Fruit fly (Drosophila melanogaster): ENCODE results near the gene Ilp2.

The Ilp2 gene

DNA sequence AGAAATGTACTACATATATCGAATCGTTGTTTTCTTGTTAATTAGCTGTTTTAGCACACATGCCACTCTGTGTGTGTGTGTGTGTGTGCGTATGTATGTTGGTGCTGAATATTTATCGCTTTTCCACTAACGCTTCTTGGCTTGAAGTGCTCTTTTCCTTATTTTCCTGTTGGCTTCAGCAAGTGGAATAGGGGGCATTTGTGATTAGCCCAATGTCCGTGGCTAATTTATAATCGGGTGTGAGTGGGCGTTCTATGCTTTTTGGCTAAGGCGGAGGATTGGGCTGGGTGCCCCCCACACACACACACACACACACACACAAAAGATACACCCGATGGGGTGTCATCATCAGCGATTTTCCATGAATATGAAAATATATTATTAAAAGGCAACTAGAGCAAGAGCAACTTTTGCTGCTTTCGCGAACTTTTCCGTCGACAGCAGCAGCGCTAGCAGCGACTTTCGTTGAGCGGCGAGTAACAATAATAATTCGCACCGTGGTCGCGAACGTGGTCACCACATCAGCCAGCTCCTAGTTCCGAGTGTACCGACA, 13.9 kb downstream of the Ilp2 start, which contains the start of gene CG43897 (continued):
- TF ChIP-seq Nf-YB (GFP tag; optimal IDR thresholded peaks at IDR 0.05): no peak
- TF ChIP-seq sens-2 (GFP tag; IDR thresholded peaks at IDR 0.05): no peak
- TF ChIP-seq Jarid2 (GFP tag; optimal IDR thresholded peaks at IDR 0.05): no peak
- no peak for TF ChIP-seq CG34376 (GFP tag; optimal IDR thresholded peaks at IDR 0.05)
- TF ChIP-seq CG10543 (GFP tag; optimal IDR thresholded peaks at IDR 0.05): peak; percentile 19
- no peak for TF ChIP-seq run (tag; optimal IDR thresholded peaks at IDR 0.05)
- TF ChIP-seq CG13424 (tag; optimal IDR thresholded peaks at IDR 0.05): no peak
- TF ChIP-seq sr (GFP tag; IDR thresholded peaks at IDR 0.05): peak; percentile 92
- TF ChIP-seq stc (GFP tag; IDR thresholded peaks at IDR 0.05): no peak
- TF ChIP-seq sd (tag; optimal IDR thresholded peaks at IDR 0.05): peak; percentile 58
- TF ChIP-seq stwl (tag; optimal IDR thresholded peaks at IDR 0.05): no peak
- no peak for TF ChIP-seq Blimp-1 (GFP tag; optimal IDR thresholded peaks at IDR 0.05)
- TF ChIP-seq Sox102F (GFP tag; optimal IDR thresholded peaks at IDR 0.05): no peak
- no peak for TF ChIP-seq CG10147 (GFP tag; optimal IDR thresholded peaks at IDR 0.05)
- no peak for TF ChIP-seq ems (GFP tag; optimal IDR thresholded peaks at IDR 0.05)

DNA sequence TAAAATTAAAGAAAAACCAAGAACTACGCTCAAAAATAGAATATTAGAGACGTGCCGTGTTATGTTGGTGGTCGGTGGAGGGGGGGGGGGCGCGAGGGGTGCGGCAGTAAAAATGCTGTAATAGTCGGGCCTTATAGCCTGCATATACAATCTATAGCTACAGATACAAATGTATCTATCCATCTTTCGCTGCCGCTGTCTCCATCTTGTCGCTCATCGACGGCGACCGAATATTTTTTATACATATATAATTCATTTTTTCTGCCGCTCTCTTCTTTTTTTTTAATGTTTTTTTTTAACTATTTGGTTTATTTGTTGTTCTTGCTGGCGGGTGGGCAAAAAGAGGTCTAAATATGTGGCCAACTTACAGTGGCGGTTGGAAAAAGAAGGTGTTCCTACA, 15.1 kb downstream of the Ilp2 start:
- TF ChIP-seq yki (optimal IDR thresholded peaks at IDR 0.05) (no peak), Ssrp (tag; optimal IDR thresholded peaks at IDR 0.05) (no peak), CG10274 (GFP tag; optimal IDR thresholded peaks at IDR 0.05) (no peak), CG2199 (GFP tag; IDR thresholded peaks at IDR 0.05) (peak; percentile 36; the same call in 1 of the 3 replicates), CG33557 (GFP tag; optimal IDR thresholded peaks at IDR 0.05) (no peak), mld (GFP tag; IDR thresholded peaks at IDR 0.05; ENCODE audit: partially characterized antibody) (no peak), crol (GFP tag; IDR thresholded peaks at IDR 0.05) (peak; percentile 89), Taf1 (GFP tag; IDR thresholded peaks at IDR 0.05) (no peak), sens (GFP tag) (peak; percentile 14), HmgD (GFP tag; optimal IDR thresholded peaks at IDR 0.05) (no peak), CG12104 (GFP tag; optimal IDR thresholded peaks at IDR 0.05) (no peak), Drgx (GFP tag; IDR thresholded peaks at IDR 0.05) (peak; percentile 68), ci (GFP tag; IDR thresholded peaks at IDR 0.05) (no peak), sd (tag; optimal IDR thresholded peaks at IDR 0.05) (peak; percentile 72), Med (GFP tag) (peak; percentile 48), grau (tag; optimal IDR thresholded peaks at IDR 0.05) (no peak), repo (GFP tag; optimal IDR thresholded peaks at IDR 0.05) (no peak), abd-A (tag; optimal IDR thresholded peaks at IDR 0.05) (peak; percentile 48), CG4328 (GFP tag; optimal IDR thresholded peaks at IDR 0.05) (peak; percentile 47), lab (GFP tag; optimal IDR thresholded peaks at IDR 0.05) (no peak), CG10543 (GFP tag; optimal IDR thresholded peaks at IDR 0.05) (peak; percentile 74)

DNA sequence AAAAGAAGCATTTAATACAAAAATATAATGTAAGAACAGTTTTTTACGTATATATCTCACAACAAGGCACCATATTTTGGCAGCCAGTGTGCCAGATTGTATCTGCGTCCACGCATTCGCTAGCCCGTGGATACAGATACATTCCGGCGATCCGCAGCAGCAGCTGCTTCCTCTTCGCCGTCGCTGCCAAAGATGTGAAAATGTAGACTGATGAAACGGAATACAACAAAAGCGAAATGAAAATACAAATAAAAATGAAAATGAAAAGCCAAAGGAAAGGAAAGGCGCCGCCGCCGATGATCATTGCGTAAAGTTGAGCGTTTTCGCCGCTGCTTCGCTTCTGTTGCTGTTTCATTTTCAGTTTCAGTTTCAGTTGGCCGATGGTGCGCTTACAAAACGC, 16.2 kb downstream of the Ilp2 start:
- TF ChIP-seq br (optimal IDR thresholded peaks at IDR 0.05) (no peak), stc (GFP tag; IDR thresholded peaks at IDR 0.05) (no peak), sd (tag; optimal IDR thresholded peaks at IDR 0.05) (peak; percentile 87), CG5245 (GFP tag; optimal IDR thresholded peaks at IDR 0.05) (no peak), unc-4 (GFP tag; IDR thresholded peaks at IDR 0.05; ENCODE audit: partially characterized antibody) (no peak), Drgx (GFP tag; IDR thresholded peaks at IDR 0.05) (peak; percentile 19; the same call in 1 of the 2 replicates), chinmo (GFP tag; IDR thresholded peaks at IDR 0.05; ENCODE audit: partially characterized antibody) (0 out of 4 replicates have a peak, but pooled peaks have one; percentile 27), CG2116 (GFP tag; optimal IDR thresholded peaks at IDR 0.05) (no peak), crol (GFP tag; IDR thresholded peaks at IDR 0.05) (no peak), Optix (GFP tag; IDR thresholded peaks at IDR 0.05) (no peak), Hsf (GFP tag; optimal IDR thresholded peaks at IDR 0.05) (no peak), nerfin-2 (GFP tag; IDR thresholded peaks at IDR 0.05; ENCODE audit: partially characterized antibody) (no peak), CG33557 (GFP tag; optimal IDR thresholded peaks at IDR 0.05) (no peak), nau (GFP tag; optimal IDR thresholded peaks at IDR 0.05) (peak; percentile 66), Gsc (GFP tag; IDR thresholded peaks at IDR 0.05) (no peak), pzg (GFP tag; optimal IDR thresholded peaks at IDR 0.05) (no peak), emc (GFP tag; optimal IDR thresholded peaks at IDR 0.05) (no peak), CG14014 (GFP tag; IDR thresholded peaks at IDR 0.05) (0 out of 2 replicates have a peak, but pooled peaks have one; percentile 11), HLH3B (GFP tag; IDR thresholded peaks at IDR 0.05) (no peak), Pdp1 (GFP tag; optimal IDR thresholded peaks at IDR 0.05) (peak in 1 of 2 experiments; percentile 85)
